Fruit fly (Drosophila melanogaster) whole organism, embryonic: ENCODE data around the gene sr.

ENCODE experiments used
- Aef1 ChIP-seq: fragments of 200-800 bp; sonication (Bioruptor generic); IDR thresholded peaks from 3 replicates; pipeline ENCODE4 v1.3.6; 2022; ENCODE audit warnings: missing biosample characterization, missing genetic modification characterization
- Atf3 ChIP-seq: fragments of 200-800 bp; sonication (Bioruptor generic); optimal IDR thresholded peaks from 3 replicates; lab custom pipeline; 2016; ENCODE audit warnings: missing biosample characterization, missing genetic modification characterization
- CG10462 ChIP-seq: fragments of 200-800 bp; sonication (Bioruptor generic); optimal IDR thresholded peaks from 2 replicates; lab custom pipeline; 2016; ENCODE audit warnings: missing biosample characterization, missing genetic modification characterization
- CG10979 ChIP-seq: fragments of 200-800 bp; sonication (Bioruptor generic); optimal IDR thresholded peaks from 2 replicates; lab custom pipeline; 2018; ENCODE audit warnings: missing biosample characterization, mild to moderate bottlenecking, missing genetic modification characterization, moderate library complexity
- CG11093 ChIP-seq: fragments of 200-800 bp; sonication (Bioruptor generic); IDR thresholded peaks from 3 replicates; pipeline ENCODE4 v1.3.6; 2022; ENCODE audit warnings: missing biosample characterization, missing genetic modification characterization
- CG11560 ChIP-seq: fragments of 200-800 bp; sonication (Bioruptor generic); IDR thresholded peaks from 3 replicates; pipeline ENCODE4 v1.3.6; 2022; ENCODE audit warnings: missing biosample characterization, missing genetic modification characterization
- CG14050 ChIP-seq: fragments of 200-800 bp; sonication (Bioruptor generic); IDR thresholded peaks from 3 replicates; pipeline ENCODE4 v1.3.6; 2022; ENCODE audit warnings: missing biosample characterization, missing genetic modification characterization
- CG15269 ChIP-seq: fragments of 200-800 bp; sonication (Bioruptor generic); optimal IDR thresholded peaks from 2 replicates; lab custom pipeline; 2018; ENCODE audit warnings: missing biosample characterization, mild to moderate bottlenecking, missing genetic modification characterization, moderate library complexity
- CG17912 ChIP-seq: fragments of 200-800 bp; sonication (Bioruptor generic); optimal IDR thresholded peaks from 2 replicates; lab custom pipeline; 2018; ENCODE audit warnings: missing biosample characterization, mild to moderate bottlenecking, missing genetic modification characterization
- CG30403 ChIP-seq: fragments of 200-800 bp; sonication (Bioruptor generic); optimal IDR thresholded peaks from 3 replicates; lab custom pipeline; 2016; ENCODE audit warnings: missing biosample characterization, missing genetic modification characterization
- CG3163 ChIP-seq: fragments of 200-800 bp; sonication (Bioruptor generic); optimal IDR thresholded peaks from 3 replicates; lab custom pipeline; 2016; ENCODE audit warnings: missing biosample characterization, missing genetic modification characterization
- CG3838 ChIP-seq: fragments of 200-800 bp; sonication (Bioruptor generic); optimal IDR thresholded peaks from 3 replicates; lab custom pipeline; 2016; ENCODE audit warnings: missing biosample characterization, missing genetic modification characterization
- CG3847 ChIP-seq: fragments of 200-800 bp; sonication (Bioruptor generic); IDR thresholded peaks from 2 replicates; pipeline ENCODE4 v1.3.6; 2022; ENCODE audit warnings: missing biosample characterization, missing genetic modification characterization
- CG4282 ChIP-seq: fragments of 200-800 bp; sonication (Bioruptor generic); optimal IDR thresholded peaks from 2 replicates; lab custom pipeline; 2016; ENCODE audit warnings: missing biosample characterization, missing genetic modification characterization
- CG7928 ChIP-seq: fragments of 200-800 bp; sonication (Bioruptor generic); optimal IDR thresholded peaks from 2 replicates; lab custom pipeline; 2017; ENCODE audit warnings: missing biosample characterization, mild to moderate bottlenecking, missing genetic modification characterization
- CG8359 ChIP-seq: fragments of 200-800 bp; sonication (Bioruptor generic); optimal IDR thresholded peaks from 2 replicates; lab custom pipeline; 2017; ENCODE audit warnings: missing biosample characterization, mild to moderate bottlenecking, missing genetic modification characterization, borderline replicate concordance
- D19B ChIP-seq: fragments of 200-800 bp; sonication (Bioruptor generic); optimal IDR thresholded peaks from 2 replicates; lab custom pipeline; 2017; ENCODE audit warnings: missing biosample characterization, mild to moderate bottlenecking, missing genetic modification characterization
- Dll ChIP-seq: fragments of 200-800 bp; sonication (Bioruptor generic); IDR thresholded peaks from 4 replicates; pipeline ENCODE4 v1.3.6; 2022; ENCODE audit warnings: missing biosample characterization, missing genetic modification characterization; ENCODE audit not compliant: partially characterized antibody
- Doc2 ChIP-seq: fragments of 200-800 bp; sonication (Bioruptor generic); IDR thresholded peaks from 2 replicates; pipeline ENCODE4 v1.3.6; 2022; ENCODE audit warnings: missing biosample characterization, missing genetic modification characterization
- Dref ChIP-seq: fragments of 200-800 bp; sonication (Bioruptor generic); IDR thresholded peaks from 2 replicates; pipeline ENCODE4 v1.3.6; 2022; ENCODE audit warnings: missing biosample characterization, missing genetic modification characterization
- ERR ChIP-seq: fragments of 200-800 bp; sonication (Bioruptor generic); optimal IDR thresholded peaks from 2 replicates; lab custom pipeline; 2016; ENCODE audit warnings: missing biosample characterization, missing genetic modification characterization
- Ets65A ChIP-seq: fragments of 200-800 bp; sonication (Bioruptor generic); peaks from one replicate; lab custom pipeline; 2016; ENCODE audit warnings: missing biosample characterization, missing genetic modification characterization
- Fer3 ChIP-seq: fragments of 200-800 bp; sonication (Bioruptor generic); optimal IDR thresholded peaks from 2 replicates; lab custom pipeline; 2018; ENCODE audit warnings: missing biosample characterization, mild to moderate bottlenecking, missing genetic modification characterization, moderate library complexity
- Hey ChIP-seq: fragments of 200-800 bp; sonication (Bioruptor generic); optimal IDR thresholded peaks from 3 replicates; lab custom pipeline; 2018; ENCODE audit warnings: missing biosample characterization, mild to moderate bottlenecking, missing genetic modification characterization
- HmgD ChIP-seq: fragments of 200-800 bp; sonication (Bioruptor generic); optimal IDR thresholded peaks from 3 replicates; lab custom pipeline; 2016; ENCODE audit warnings: missing biosample characterization, missing genetic modification characterization
- Hr78 ChIP-seq, 2 experiments: fragments of 200-800 bp in 1 of 2; fragments of >200 bp in 1 of 2; sonication (Bioruptor generic) in 1 of 2; optimal IDR thresholded peaks; 2 replicates each; lab custom pipeline; 2017 to 2019; ENCODE audit warnings: missing biosample characterization in 2 of 2, missing genetic modification characterization in 2 of 2, mild to moderate bottlenecking in 1 of 2, moderate library complexity in 1 of 2
- Meics ChIP-seq: fragments of 200-800 bp; sonication (Bioruptor generic); optimal IDR thresholded peaks from 2 replicates; lab custom pipeline; 2017; ENCODE audit warnings: missing biosample characterization, mild to moderate bottlenecking, missing genetic modification characterization
- NK7.1 ChIP-seq: fragments of 200-800 bp; sonication (Bioruptor generic); optimal IDR thresholded peaks from 3 replicates; lab custom pipeline; 2016; ENCODE audit warnings: missing biosample characterization, missing genetic modification characterization
- Side ChIP-seq: fragments of 200-800 bp; sonication (Bioruptor generic); optimal IDR thresholded peaks from 2 replicates; lab custom pipeline; 2016; ENCODE audit warnings: missing biosample characterization, missing genetic modification characterization
- Sox100B ChIP-seq: fragments of 200-800 bp; sonication (Bioruptor generic); optimal IDR thresholded peaks from 3 replicates; lab custom pipeline; 2018; ENCODE audit warnings: missing biosample characterization, mild to moderate bottlenecking, missing genetic modification characterization
- Sox102F ChIP-seq: fragments of 200-800 bp; sonication (Bioruptor generic); optimal IDR thresholded peaks from 2 replicates; lab custom pipeline; 2018; ENCODE audit warnings: missing biosample characterization, mild to moderate bottlenecking, missing genetic modification characterization, moderate library complexity
- Usf ChIP-seq: fragments of 200-800 bp; sonication (Bioruptor generic); optimal IDR thresholded peaks from 2 replicates; lab custom pipeline; 2017; ENCODE audit warnings: missing genotype, missing biosample characterization, missing genetic modification characterization
- ab ChIP-seq: fragments of 200-800 bp; sonication (Bioruptor generic); optimal IDR thresholded peaks from 2 replicates; lab custom pipeline; 2016; ENCODE audit warnings: missing biosample characterization, missing genetic modification characterization
- aop ChIP-seq: fragments of 200-800 bp; sonication (Bioruptor generic); IDR thresholded peaks from 2 replicates; pipeline ENCODE4 v1.3.6; 2022; ENCODE audit warnings: missing biosample characterization, missing genetic modification characterization
- ara ChIP-seq: fragments of 200-800 bp; sonication (Bioruptor generic); IDR thresholded peaks from 2 replicates; pipeline ENCODE4 v1.3.6; 2022; ENCODE audit warnings: missing biosample characterization, missing genetic modification characterization
- dm ChIP-seq: fragments of 200-800 bp; sonication (Bioruptor generic); optimal IDR thresholded peaks from 3 replicates; lab custom pipeline; 2016; ENCODE audit warnings: missing biosample characterization, missing genetic modification characterization
- fru ChIP-seq: fragments of >200 bp; optimal IDR thresholded peaks from 2 replicates; lab custom pipeline; 2017
- gsb ChIP-seq: fragments of 200-800 bp; sonication (Bioruptor generic); IDR thresholded peaks from 2 replicates; pipeline ENCODE4 v1.3.6; 2022; ENCODE audit warnings: missing biosample characterization, missing genetic modification characterization
- gt ChIP-seq: fragments of 200-800 bp; sonication (Bioruptor generic); IDR thresholded peaks from 2 replicates; pipeline ENCODE4 v1.3.6; 2022; ENCODE audit warnings: missing biosample characterization, missing genetic modification characterization
- ham ChIP-seq: fragments of 200-800 bp; sonication (Bioruptor generic); IDR thresholded peaks from 2 replicates; pipeline ENCODE4 v1.3.6; 2022; ENCODE audit warnings: missing biosample characterization, missing genetic modification characterization
- lmd ChIP-seq: fragments of 200-800 bp; sonication (Bioruptor generic); IDR thresholded peaks from 2 replicates; pipeline ENCODE4 v1.3.6; 2022; ENCODE audit warnings: missing biosample characterization, missing genetic modification characterization
- lola ChIP-seq, 3 experiments: fragments of >200 bp in 2 of 3; fragments of 200-800 bp in 1 of 3; sonication (Bioruptor generic) in 1 of 3; optimal IDR thresholded peaks; 2 replicates each; lab custom pipeline; 2017 to 2019; ENCODE audit warnings: missing biosample characterization in 3 of 3, missing genetic modification characterization in 3 of 3, mild to moderate bottlenecking in 1 of 3, moderate library complexity in 1 of 3
- nerfin-1 ChIP-seq: fragments of 200-800 bp; sonication (Bioruptor generic); optimal IDR thresholded peaks from 3 replicates; lab custom pipeline; 2019; ENCODE audit warnings: missing biosample characterization, mild to moderate bottlenecking, missing genetic modification characterization, moderate library complexity
- onecut ChIP-seq: fragments of 200-800 bp; sonication (Bioruptor generic); IDR thresholded peaks from 2 replicates; pipeline ENCODE4 v1.3.6; 2022; ENCODE audit warnings: missing biosample characterization, missing genetic modification characterization
- run ChIP-seq: fragments of 200-800 bp; sonication (Bioruptor generic); optimal IDR thresholded peaks from 3 replicates; lab custom pipeline; 2018; ENCODE audit warnings: missing biosample characterization, mild to moderate bottlenecking, missing genetic modification characterization
- sc ChIP-seq, 3 experiments: fragments of >200 bp in 2 of 3; fragments of 200-800 bp in 1 of 3; sonication (Bioruptor generic) in 1 of 3; optimal IDR thresholded peaks; 2 replicates in 2 of 3; 3 replicates in 1 of 3; lab custom pipeline; 2017; ENCODE audit warnings: mild to moderate bottlenecking in 1 of 3, missing biosample characterization in 1 of 3, missing genetic modification characterization in 1 of 3, missing genetic modification reagents in 1 of 3
- sisA ChIP-seq: fragments of 200-800 bp; sonication (Bioruptor generic); IDR thresholded peaks from 2 replicates; pipeline ENCODE4 v1.3.6; 2022; ENCODE audit warnings: missing biosample characterization, missing genetic modification characterization
- toy ChIP-seq: fragments of 200-800 bp; sonication (Bioruptor generic); IDR thresholded peaks from 2 replicates; pipeline ENCODE4 v1.3.6; 2022; ENCODE audit warnings: missing biosample characterization, missing genetic modification characterization
- wek ChIP-seq: fragments of 200-800 bp; sonication (Bioruptor generic); optimal IDR thresholded peaks from 3 replicates; lab custom pipeline; 2018; ENCODE audit warnings: missing biosample characterization, mild to moderate bottlenecking, missing genetic modification characterization, moderate library complexity
- zen ChIP-seq: fragments of 200-800 bp; sonication (Bioruptor generic); optimal IDR thresholded peaks from 3 replicates; lab custom pipeline; 2018; ENCODE audit warnings: missing biosample characterization, mild to moderate bottlenecking, missing genetic modification characterization, moderate library complexity

sr gene

dm6 chr3R:18125023-18125630 is 34.5 kb downstream of the sr start (continued):
- TF ChIP-seq Fer3 (tag; lab: Kevin White, UChicago) (peak; percentile 65), gt (GFP tag; lab: Robert Waterston, UW) (peak; percentile 82), CG3163 (GFP tag; lab: Kevin White, UChicago) (peak; percentile 30), fru (lab: Kevin White, UChicago) (no peak), Sox100B (GFP tag; lab: Kevin White, UChicago) (peak; percentile 29), wek (no peak), onecut (GFP tag; lab: Robert Waterston, UW) (peak; percentile 81), Meics (GFP tag; lab: Kevin White, UChicago) (peak; percentile 80), CG4282 (GFP tag; lab: Kevin White, UChicago) (peak; percentile 23), Usf (GFP tag; lab: Kevin White, UChicago) (peak; percentile 76), nerfin-1 (no peak), Atf3 (peak; percentile 37), ara (GFP tag; lab: Robert Waterston, UW) (peak; percentile 95), CG10462 (peak; percentile 51), Doc2 (GFP tag; lab: Robert Waterston, UW) (no peak; the same call in 1 of the 2 replicates), Dll (GFP tag; lab: Robert Waterston, UW) (no peak), lola (GFP tag; optimal IDR thresholded peaks at IDR 0.05; lab: Kevin White, UChicago) (peak in 1 of 3 experiments; percentile 48), CG11560 (peak; percentile 77), CG14050 (peak; percentile 80), Sox102F (GFP tag; lab: Kevin White, UChicago) (peak; percentile 73), CG8359 (GFP tag; lab: Kevin White, UChicago) (no peak), zen (peak; percentile 70), ham (GFP tag; lab: Robert Waterston, UW) (peak; percentile 56; the same call in 1 of the 2 replicates), HmgD (GFP tag; lab: Kevin White, UChicago) (peak; percentile 57), Hr78 (GFP tag; optimal IDR thresholded peaks at IDR 0.05; lab: Kevin White, UChicago) (no peak), lmd (peak; percentile 95), Ets65A (peak; percentile 96), Hey (tag; lab: Kevin White, UChicago) (no peak), CG15269 (tag; lab: Kevin White, UChicago) (peak; percentile 72), CG3847 (GFP tag; lab: Robert Waterston, UW) (peak; percentile 72), Dref (no peak), CG17912 (GFP tag; lab: Kevin White, UChicago) (no peak), dm (GFP tag; lab: Kevin White, UChicago) (peak; percentile 59), CG10979 (tag; lab: Kevin White, UChicago) (peak; percentile 77), ERR (GFP tag; lab: Kevin White, UChicago) (peak; percentile 56), sc (optimal IDR thresholded peaks at IDR 0.05; lab: Kevin White, UChicago) (no peak), sc (GFP tag; optimal IDR thresholded peaks at IDR 0.05; lab: Kevin White, UChicago) (peak; percentile 12), aop (GFP tag; lab: Robert Waterston, UW) (peak; percentile 68; the same call in 1 of the 2 replicates), Side (GFP tag; lab: Kevin White, UChicago) (peak; percentile 75), toy (GFP tag; lab: Robert Waterston, UW) (peak; percentile 45; the same call in 1 of the 2 replicates), sisA (peak; percentile 92), ab (peak; percentile 85), Aef1 (GFP tag; lab: Robert Waterston, UW) (peak; percentile 88), CG11093 (peak; percentile 92), NK7.1 (GFP tag; lab: Kevin White, UChicago) (peak; percentile 64), gsb (GFP tag; lab: Robert Waterston, UW) (peak; percentile 86), run (tag; lab: Kevin White, UChicago) (no peak), CG30403 (peak; percentile 72), CG7928 (GFP tag; lab: Kevin White, UChicago) (peak; percentile 36), D19B (GFP tag; lab: Kevin White, UChicago) (peak; percentile 28), CG3838 (GFP tag; lab: Kevin White, UChicago) (peak; percentile 9)
